Worm (Caenorhabditis elegans) whole organism, L3 larva: ENCODE measurements around the gene C07E3.8.

Experiments used
- R02D3.7 ChIP-seq: fragments of 150-350 bp; optimal IDR thresholded peaks from 2 replicates; lab custom pipeline; 2014; ENCODE audit warnings: missing biosample characterization, missing genetic modification characterization
- ZK546.5 ChIP-seq: sonication (generic microtip); optimal IDR thresholded peaks from 2 replicates; lab custom pipeline; 2017; ENCODE audit warnings: missing biosample characterization, missing genetic modification characterization
- aly-2 ChIP-seq: fragments of 150-350 bp; optimal IDR thresholded peaks from 2 replicates; lab custom pipeline; 2014; ENCODE audit warnings: missing biosample characterization, missing genetic modification characterization
- ama-1 ChIP-seq: fragments of 150-350 bp; optimal IDR thresholded peaks from 2 replicates; lab custom pipeline; 2018
- ceh-28 ChIP-seq: fragments of 150-350 bp; optimal IDR thresholded peaks from 2 replicates; lab custom pipeline; 2014; ENCODE audit warnings: missing biosample characterization, missing genetic modification reagents, missing genetic modification characterization
- ceh-9 ChIP-seq: sonication (generic microtip); optimal IDR thresholded peaks from 2 replicates; lab custom pipeline; 2018; ENCODE audit warnings: missing biosample characterization, missing genetic modification characterization
- egl-27 ChIP-seq: sonication (generic microtip); optimal IDR thresholded peaks from 4 replicates; lab custom pipeline; 2017; ENCODE audit warnings: missing biosample characterization, missing genetic modification reagents, missing genetic modification characterization
- egl-5 ChIP-seq: fragments of 150-350 bp; optimal IDR thresholded peaks from 2 replicates; lab custom pipeline; 2017; ENCODE audit warnings: missing biosample characterization, missing genetic modification reagents, missing genetic modification characterization, inconsistent platforms
- elt-2 ChIP-seq: sonication (generic microtip); optimal IDR thresholded peaks from 2 replicates; lab custom pipeline; 2016; ENCODE audit warnings: missing genetic modification reagents, mild to moderate bottlenecking, missing genetic modification characterization, missing compliant biosample characterization
- elt-3 ChIP-seq, 3 experiments: fragments of 150-350 bp in 1 of 3; sonication (generic microtip) in 2 of 3; optimal IDR thresholded peaks; 2 replicates in 2 of 3; 4 replicates in 1 of 3; lab custom pipeline; 2014 to 2017; ENCODE audit warnings: missing biosample characterization in 3 of 3, missing genetic modification characterization in 3 of 3
- eor-1 ChIP-seq, 2 experiments: fragments of 150-350 bp; optimal IDR thresholded peaks; 2 replicates each; lab custom pipeline; 2014 to 2018; ENCODE audit warnings: missing biosample characterization in 2 of 2, missing genetic modification characterization in 2 of 2
- fkh-10 ChIP-seq: sonication (generic microtip); optimal IDR thresholded peaks from 2 replicates; lab custom pipeline; 2017; ENCODE audit warnings: missing biosample characterization, missing genetic modification reagents, missing genetic modification characterization
- fos-1 ChIP-seq: fragments of 150-350 bp; optimal IDR thresholded peaks from 2 replicates; lab custom pipeline; 2014; ENCODE audit warnings: missing biosample characterization, missing genetic modification characterization
- hmg-11 ChIP-seq: sonication (generic microtip); optimal IDR thresholded peaks from 2 replicates; lab custom pipeline; 2016; ENCODE audit warnings: missing genetic modification characterization, missing compliant biosample characterization
- jun-1 ChIP-seq: fragments of 150-350 bp; optimal IDR thresholded peaks from 2 replicates; lab custom pipeline; 2014; ENCODE audit warnings: missing biosample characterization, missing genetic modification reagents, missing genetic modification characterization
- lin-15B ChIP-seq: fragments of 150-350 bp; optimal IDR thresholded peaks from 2 replicates; lab custom pipeline; 2014; ENCODE audit warnings: missing biosample characterization, missing genetic modification characterization
- lin-39 ChIP-seq: fragments of 150-350 bp; optimal IDR thresholded peaks from 2 replicates; lab custom pipeline; 2018; ENCODE audit warnings: missing biosample characterization, missing genetic modification reagents, missing genetic modification characterization
- lsy-12 ChIP-seq: sonication (generic microtip); optimal IDR thresholded peaks from 2 replicates; lab custom pipeline; 2016; ENCODE audit warnings: mild to moderate bottlenecking, missing genetic modification characterization, missing compliant biosample characterization
- mml-1 ChIP-seq: fragments of 150-350 bp; sonication (generic microtip); optimal IDR thresholded peaks from 3 replicates; lab custom pipeline; 2014; ENCODE audit warnings: missing biosample characterization, missing genetic modification characterization
- nfya-1 ChIP-seq: sonication (generic microtip); optimal IDR thresholded peaks from 2 replicates; lab custom pipeline; 2017; ENCODE audit warnings: missing genetic modification characterization, mild to moderate bottlenecking, missing compliant biosample characterization, antibody characterized with exemption, moderate library complexity; ENCODE audit not compliant: insufficient read depth
- nhr-12 ChIP-seq: fragments of 150-350 bp; optimal IDR thresholded peaks from 2 replicates; lab custom pipeline; 2014; ENCODE audit warnings: missing biosample characterization, missing genetic modification characterization
- nhr-23 ChIP-seq: fragments of 150-350 bp; optimal IDR thresholded peaks from 2 replicates; lab custom pipeline; 2014; ENCODE audit warnings: missing biosample characterization, missing genetic modification reagents, missing genetic modification characterization
- nhr-25 ChIP-seq: sonication (generic microtip); optimal IDR thresholded peaks from 2 replicates; lab custom pipeline; 2017; ENCODE audit warnings: missing biosample characterization, missing genetic modification characterization
- nhr-28 ChIP-seq: fragments of 150-350 bp; optimal IDR thresholded peaks from 2 replicates; lab custom pipeline; 2014; ENCODE audit warnings: missing biosample characterization, missing genetic modification characterization
- nhr-43 ChIP-seq: sonication (generic microtip); optimal IDR thresholded peaks from 2 replicates; lab custom pipeline; 2016; ENCODE audit warnings: mild to moderate bottlenecking, missing genetic modification characterization, missing compliant biosample characterization; ENCODE audit not compliant: poor library complexity, severe bottlenecking
- nhr-76 ChIP-seq: fragments of 150-350 bp; sonication (generic microtip); optimal IDR thresholded peaks from 5 replicates; lab custom pipeline; 2014; ENCODE audit warnings: missing biosample characterization, missing genetic modification characterization
- nhr-77 ChIP-seq: fragments of 150-350 bp; optimal IDR thresholded peaks from 2 replicates; lab custom pipeline; 2014; ENCODE audit warnings: missing biosample characterization, missing genetic modification characterization
- pha-4 ChIP-seq: fragments of 150-350 bp; optimal IDR thresholded peaks from 2 replicates; lab custom pipeline; 2014; ENCODE audit warnings: missing biosample characterization, missing genetic modification reagents, missing genetic modification characterization
- pqm-1 ChIP-seq: fragments of 150-350 bp; optimal IDR thresholded peaks from 2 replicates; lab custom pipeline; 2017; ENCODE audit warnings: missing biosample characterization, missing genetic modification characterization, inconsistent platforms
- tbx-2 ChIP-seq: sonication (generic microtip); optimal IDR thresholded peaks from 2 replicates; lab custom pipeline; 2016; ENCODE audit warnings: mild to moderate bottlenecking, missing genetic modification characterization, missing compliant biosample characterization
- unc-62 ChIP-seq: fragments of 150-350 bp; sonication (generic microtip); optimal IDR thresholded peaks from 4 replicates; lab custom pipeline; 2014; ENCODE audit warnings: missing biosample characterization, missing genetic modification reagents, missing genetic modification characterization
- zag-1 ChIP-seq: fragments of 150-350 bp; optimal IDR thresholded peaks from 2 replicates; lab custom pipeline; 2014; ENCODE audit warnings: missing biosample characterization, missing genetic modification characterization
- ztf-11 ChIP-seq: fragments of 150-350 bp; optimal IDR thresholded peaks from 2 replicates; lab custom pipeline; 2014; ENCODE audit warnings: missing biosample characterization, missing genetic modification characterization
- ztf-4 ChIP-seq: fragments of 150-350 bp; optimal IDR thresholded peaks from 2 replicates; lab custom pipeline; 2014; ENCODE audit warnings: missing biosample characterization, missing genetic modification characterization

The C07E3.8 gene

ce11 chrII:10351963-10352362 lies at the start of gene C07E3.8:
TSS of gene C07E3.8 (plus strand) at chrII:10352263.
- TF ChIP-seq ama-1 (lab: Kevin White, UChicago) (no peak), nhr-23 (tag; lab: Kevin White, UChicago) (no peak), hmg-11 (tag; lab: Kevin White, UChicago) (no peak), mml-1 (no peak), lin-15B (tag; lab: Kevin White, UChicago) (no peak), ceh-9 (no peak), fos-1 (no peak), tbx-2 (tag; lab: Kevin White, UChicago) (no peak), ZK546.5 (tag; lab: Kevin White, UChicago) (no peak), nhr-76 (tag; lab: Kevin White, UChicago) (no peak)

- TF ChIP-seq elt-2 (peak; percentile 50), hmg-11 (tag; lab: Kevin White, UChicago) (no peak), elt-3 (tag; optimal IDR thresholded peaks at IDR 0.05; lab: Kevin White, UChicago) (no peak), nhr-77 (tag; lab: Kevin White, UChicago) (no peak), pha-4 (tag; lab: Kevin White, UChicago) (no peak), ama-1 (lab: Kevin White, UChicago) (peak; percentile 75)
Measured at ce11 chrII:10302646-10303045, 49.4 kb upstream of the C07E3.8 start, which contains the start of gene clpp-1. TSS of gene clpp-1 (minus strand) at chrII:10302842.

DNA sequence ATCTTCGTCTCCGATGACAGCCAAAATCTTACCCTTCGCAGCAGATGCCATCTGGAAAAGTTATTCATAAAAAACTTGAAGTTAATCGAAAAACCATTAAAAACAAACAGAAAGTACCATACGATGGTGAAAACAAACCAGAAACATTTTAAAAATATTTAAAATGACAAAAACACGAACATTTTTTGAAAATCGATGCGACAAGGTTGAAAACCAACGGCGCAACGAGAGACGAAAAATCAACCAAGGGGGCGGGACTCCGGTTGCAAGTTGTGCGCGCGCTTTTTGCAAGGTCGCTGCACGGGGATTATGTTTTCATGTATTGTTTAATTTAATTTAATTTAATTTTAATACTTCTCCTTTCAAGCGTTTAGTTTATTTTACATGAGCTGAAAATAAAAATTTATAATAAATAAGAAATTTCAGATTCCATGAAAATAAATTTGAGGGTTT lies 48.4 kb upstream of the C07E3.8 start, which contains the start of gene vha-9:
Gene vha-9 (minus strand): TSS at position 51 of the 453 bp plus-strand sequence.
- peak; percentile 86 for TF ChIP-seq hmg-11 (tag; lab: Kevin White, UChicago)
- no peak for TF ChIP-seq ZK546.5 (tag; lab: Kevin White, UChicago)
- TF ChIP-seq tbx-2 (tag; lab: Kevin White, UChicago) = no peak
- peak; percentile 72 for TF ChIP-seq nhr-43
- TF ChIP-seq pha-4 (tag; lab: Kevin White, UChicago) = peak; percentile 81
- TF ChIP-seq lsy-12 (tag; lab: Kevin White, UChicago) = peak; percentile 37
- TF ChIP-seq egl-27 (tag; lab: Kevin White, UChicago) = no peak
- peak; percentile 75 for TF ChIP-seq pqm-1 (tag; lab: Kevin White, UChicago)
- peak; percentile 52 for TF ChIP-seq ceh-28 (tag; lab: Kevin White, UChicago)
- peak; percentile 31 for TF ChIP-seq nhr-25
- TF ChIP-seq elt-2 = peak; percentile 54
- no peak for TF ChIP-seq nhr-28
- peak; percentile 60 for TF ChIP-seq R02D3.7 (tag; lab: Kevin White, UChicago)
- no peak for TF ChIP-seq egl-5 (tag; lab: Kevin White, UChicago)
- TF ChIP-seq mml-1 = no peak
- no peak for TF ChIP-seq fkh-10
- no peak for TF ChIP-seq nhr-12
- TF ChIP-seq ztf-11 = no peak
- no peak for TF ChIP-seq zag-1
- no peak for TF ChIP-seq aly-2
- TF ChIP-seq nfya-1 (tag; lab: Kevin White, UChicago) = peak; percentile 70
- TF ChIP-seq ama-1 (lab: Kevin White, UChicago) = peak; percentile 61
- TF ChIP-seq unc-62 (GFP tag; lab: Kevin White, UChicago) = no peak
- peak; percentile 58 for TF ChIP-seq lin-39 (tag; lab: Kevin White, UChicago)
- TF ChIP-seq nhr-77 (tag; lab: Kevin White, UChicago) = no peak
- TF ChIP-seq elt-3 (tag; optimal IDR thresholded peaks at IDR 0.05; lab: Kevin White, UChicago) = no peak
- TF ChIP-seq nhr-23 (tag; lab: Kevin White, UChicago) = peak; percentile 61
- peak; percentile 60 for TF ChIP-seq lin-15B (tag; lab: Kevin White, UChicago)
- no peak for TF ChIP-seq eor-1 (tag; optimal IDR thresholded peaks at IDR 0.05; lab: Kevin White, UChicago)
- no peak for TF ChIP-seq ztf-4 (tag; lab: Kevin White, UChicago)
- TF ChIP-seq jun-1 = no peak

ce11 chrII:10304736-10305135 lies 47.3 kb upstream of the C07E3.8 start:
- TF ChIP-seq nhr-25 = peak; percentile 13

- TF ChIP-seq egl-5 (tag; lab: Kevin White, UChicago) = no peak
- no peak for TF ChIP-seq R02D3.7 (tag; lab: Kevin White, UChicago)
- no peak for TF ChIP-seq jun-1
- TF ChIP-seq nhr-28 = no peak
- no peak for TF ChIP-seq pqm-1 (tag; lab: Kevin White, UChicago)
Measured at ce11 chrII:10308726-10309125, 43.3 kb upstream of the C07E3.8 start, which contains the start of gene gcy-4. TSS of gene gcy-4 (minus strand) at chrII:10308826.
